Worm (Caenorhabditis elegans) whole organism, L4/young adult: ENCODE results near the gene alg-3.

Experiments
- W03F9.2 ChIP-seq: fragments of 150-350 bp; optimal IDR thresholded peaks from 2 replicates; lab custom pipeline; 2014; ENCODE audit warnings: missing biosample characterization, missing genetic modification characterization
- dao-5 ChIP-seq: sonication (generic microtip); optimal IDR thresholded peaks from 2 replicates; lab custom pipeline; 2016; ENCODE audit warnings: missing genotype, missing genetic modification characterization, moderate library complexity, missing compliant biosample characterization
- him-1 ChIP-seq: sonication (generic microtip); optimal IDR thresholded peaks from 2 replicates; lab custom pipeline; 2016; ENCODE audit warnings: missing genotype, missing genetic modification reagents, missing genetic modification characterization, missing compliant biosample characterization

DNA sequence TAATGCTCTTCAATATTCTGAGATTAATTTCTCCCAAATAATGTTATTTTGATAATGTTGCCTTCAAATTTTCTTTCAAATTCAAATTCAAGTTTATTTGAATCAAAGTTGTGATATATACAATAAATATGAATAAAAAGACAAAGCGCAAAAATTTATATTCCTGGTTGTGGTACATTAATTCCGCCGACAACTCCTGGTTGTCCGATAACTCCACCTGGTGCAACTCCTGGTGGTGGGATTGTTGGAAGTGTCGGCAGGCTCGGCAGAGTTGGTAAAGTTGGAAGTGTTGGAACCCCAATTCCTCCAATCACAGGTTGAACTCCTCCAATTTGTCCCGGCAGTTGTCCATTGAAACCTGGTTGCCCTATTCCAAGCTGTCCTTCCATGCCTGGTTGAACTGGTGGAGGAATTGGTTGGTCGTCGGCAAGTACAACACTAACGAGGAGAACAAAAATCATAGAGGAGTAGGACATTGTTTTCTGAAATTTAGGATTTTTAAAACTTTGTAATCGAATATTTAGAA is 34.1 kb downstream of the alg-3 start, which contains the start of gene K01A6.7:
- TF ChIP-seq him-1 (tag; lab: Kevin White, UChicago) (no peak), W03F9.2 (tag; lab: Kevin White, UChicago) (no peak), dao-5 (tag; lab: Kevin White, UChicago) (no peak)
